Fruit fly (Drosophila melanogaster) ovary, adult (tissue): ENCODE data around the gene Gug.

ENCODE experiments used
- CG17801 ChIP-seq: fragments of 200-800 bp; optimal IDR thresholded peaks from 2 replicates; lab custom pipeline; 2019; ENCODE audit warnings: missing biosample characterization, mild to moderate bottlenecking, missing genetic modification characterization, moderate library complexity; ENCODE audit not compliant: partially characterized antibody

Gene Gug

DNA sequence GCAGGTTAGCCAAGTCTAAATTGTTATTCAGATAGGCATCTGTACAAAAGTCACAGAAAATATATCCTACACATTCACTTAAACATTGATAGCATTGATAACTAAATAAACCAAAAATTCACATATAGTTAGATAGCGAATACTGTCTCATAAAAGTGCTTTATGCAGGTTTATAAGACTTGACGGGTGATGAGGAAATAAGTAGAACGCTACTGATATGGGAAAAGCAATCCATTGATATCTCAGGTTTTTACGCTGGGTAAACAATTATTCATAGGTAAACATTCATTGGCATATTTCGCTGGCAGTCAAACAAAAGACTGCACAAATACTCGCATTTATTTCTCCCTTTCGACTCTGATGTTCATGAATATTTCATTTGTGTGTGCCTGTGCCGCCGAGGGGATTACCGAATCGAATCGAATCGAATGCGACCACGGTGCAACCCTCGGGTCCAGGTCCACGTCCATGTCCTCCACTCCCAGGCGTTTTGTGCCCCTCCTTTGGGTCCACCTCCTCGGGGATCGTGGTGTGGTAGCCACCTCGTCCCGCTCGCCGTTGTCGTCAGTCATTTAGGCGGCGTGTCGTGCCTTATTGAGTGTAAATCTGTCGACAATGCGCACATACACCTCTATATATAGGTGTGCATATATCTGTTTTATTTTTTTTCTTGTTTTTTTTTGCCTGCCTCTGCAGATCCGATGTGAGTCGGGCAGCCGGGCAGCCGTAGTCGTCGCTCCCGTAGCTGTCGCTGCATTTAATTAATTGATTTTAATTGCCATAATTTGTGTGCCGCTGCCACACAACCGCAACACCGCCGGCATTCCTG is 10.5 kb downstream of the Gug start:
- TF ChIP-seq CG17801 = no peak

DNA sequence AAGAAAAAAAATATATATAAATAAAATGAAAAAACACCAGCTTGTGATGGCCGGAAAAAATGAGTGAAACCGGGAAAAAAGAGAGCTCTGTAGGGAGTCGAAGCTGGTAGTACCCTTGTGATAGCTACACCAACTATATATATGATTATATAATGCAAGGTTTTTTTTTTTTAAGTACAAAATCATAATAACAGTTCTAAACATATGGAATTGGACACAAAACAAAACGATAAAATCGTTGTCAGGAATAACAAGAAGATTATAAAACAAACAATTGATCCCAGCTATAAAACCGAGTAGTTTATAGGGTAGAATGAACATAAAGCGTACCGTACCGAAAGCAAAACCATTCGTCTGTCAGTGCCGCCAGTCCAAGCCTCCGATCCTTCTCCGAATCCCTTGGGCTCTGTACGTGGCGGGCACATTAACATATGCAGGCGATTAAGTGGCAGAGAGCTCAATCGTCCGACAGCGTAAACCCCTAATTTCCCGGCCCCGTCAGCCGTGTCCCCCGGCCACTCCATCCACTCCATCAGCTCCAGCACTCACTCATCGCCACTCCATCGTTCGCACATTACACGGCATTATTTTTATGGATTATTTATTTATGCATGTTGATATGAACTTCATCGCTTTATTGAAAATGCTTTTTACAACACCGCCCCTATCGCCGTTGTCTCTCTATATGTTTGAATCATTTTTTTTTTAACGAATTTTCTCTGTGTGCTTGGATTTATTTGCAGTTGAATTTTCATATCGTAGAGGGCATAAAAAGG is 11.7 kb downstream of the Gug start:
- no peak for TF ChIP-seq CG17801

DNA sequence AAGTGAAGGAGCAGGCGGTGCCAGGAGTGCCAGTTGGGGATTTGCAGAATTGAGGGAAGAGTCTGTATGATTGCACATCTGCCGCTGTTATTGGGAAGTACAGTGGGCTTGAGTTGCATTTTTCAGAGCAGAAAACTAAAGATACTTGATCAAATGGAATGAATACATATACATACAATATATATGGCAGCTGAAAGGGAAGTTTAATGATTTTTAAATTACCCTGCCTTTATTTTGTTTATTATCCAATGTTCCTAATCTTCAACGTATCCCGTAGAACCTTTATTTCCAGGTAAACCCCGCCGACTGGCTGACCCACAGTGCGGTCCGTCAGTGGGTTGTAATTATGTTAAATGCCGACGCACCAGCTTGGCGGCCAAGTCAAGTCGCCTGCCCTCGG is 31.2 kb downstream of the Gug start:
- no peak for TF ChIP-seq CG17801

DNA sequence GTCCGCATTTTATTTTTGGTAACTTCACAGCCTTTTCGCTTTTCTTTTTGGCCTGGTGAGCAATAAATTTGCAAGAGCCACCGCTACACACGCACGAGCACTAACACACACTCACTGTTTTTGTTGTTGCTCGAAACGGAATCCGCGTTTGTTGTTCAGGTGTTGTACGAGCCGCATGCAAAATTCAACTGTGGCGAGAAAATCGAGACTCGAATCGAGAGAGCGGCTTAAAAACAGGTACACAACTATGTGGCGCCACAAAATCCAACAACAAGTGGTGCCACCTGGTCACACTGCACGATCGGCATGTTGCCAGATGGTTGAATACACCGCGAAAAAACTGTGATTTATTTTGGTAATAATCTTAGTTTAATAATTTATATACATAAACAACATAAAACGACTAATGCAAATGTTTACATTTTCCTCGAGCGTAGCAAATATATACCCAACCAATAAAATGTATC is 57.3 kb downstream of the Gug start, which contains the start of gene CG43163:
Gene CG43163, minus strand, starts transcription at position 172 of the 467 bp plus-strand sequence.
- peak; percentile 26 for TF ChIP-seq CG17801

DNA sequence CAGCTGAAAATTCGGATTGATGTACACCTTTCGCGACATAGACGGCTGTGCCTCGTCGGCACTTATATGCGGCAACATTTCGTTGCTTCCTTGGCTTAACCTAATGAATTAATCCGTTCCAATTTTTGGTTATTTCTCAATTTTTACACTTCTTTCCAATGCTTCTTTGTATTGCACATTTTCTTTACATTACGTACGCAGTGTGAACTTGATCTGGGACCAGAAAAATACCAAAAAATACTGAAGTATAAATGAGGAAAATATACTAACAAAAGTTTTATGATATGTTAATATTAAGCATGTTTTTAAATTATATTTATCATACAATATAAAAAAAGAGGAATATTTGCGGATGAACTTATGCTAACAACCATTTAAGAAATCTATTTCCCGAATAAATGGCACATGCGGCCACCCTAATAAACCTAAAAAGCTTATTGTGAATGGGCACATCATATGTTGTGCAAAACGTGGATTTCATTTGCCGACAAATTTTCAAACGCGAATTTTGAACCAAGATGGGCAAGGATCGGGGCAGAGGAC is 59.9 kb downstream of the Gug start, which contains the start of the genes ZC3H3 and Pus7:
Gene ZC3H3, minus strand, starts transcription at position 197 of the 543 bp plus-strand sequence.
Gene Pus7, plus strand, starts transcription at position 437 of the 543 bp plus-strand sequence.
- TF ChIP-seq CG17801 = no peak

DNA sequence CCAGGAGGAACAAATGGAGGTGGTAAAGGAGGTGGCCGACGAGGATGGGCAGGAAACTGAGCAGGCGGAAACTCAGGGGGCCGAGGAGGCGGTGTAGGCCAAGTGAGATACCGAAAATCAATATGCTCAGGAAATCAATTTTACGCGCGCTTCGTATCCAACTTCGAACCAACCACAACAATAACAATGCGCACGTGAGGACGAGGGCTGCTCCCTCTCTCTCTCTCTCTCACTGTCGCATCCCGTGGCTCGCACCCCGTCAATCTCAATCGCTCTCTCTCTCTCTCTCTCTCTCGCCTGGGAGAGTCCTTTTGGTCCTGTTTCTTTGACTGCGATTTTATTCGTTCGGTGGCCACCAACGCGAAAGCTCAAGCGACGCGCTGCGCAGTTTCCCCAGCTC is 62.7 kb downstream of the Gug start, which contains the start of gene CG6765:
Gene CG6765, plus strand, starts transcription at position 340 of the 400 bp plus-strand sequence.
- no peak for TF ChIP-seq CG17801

DNA sequence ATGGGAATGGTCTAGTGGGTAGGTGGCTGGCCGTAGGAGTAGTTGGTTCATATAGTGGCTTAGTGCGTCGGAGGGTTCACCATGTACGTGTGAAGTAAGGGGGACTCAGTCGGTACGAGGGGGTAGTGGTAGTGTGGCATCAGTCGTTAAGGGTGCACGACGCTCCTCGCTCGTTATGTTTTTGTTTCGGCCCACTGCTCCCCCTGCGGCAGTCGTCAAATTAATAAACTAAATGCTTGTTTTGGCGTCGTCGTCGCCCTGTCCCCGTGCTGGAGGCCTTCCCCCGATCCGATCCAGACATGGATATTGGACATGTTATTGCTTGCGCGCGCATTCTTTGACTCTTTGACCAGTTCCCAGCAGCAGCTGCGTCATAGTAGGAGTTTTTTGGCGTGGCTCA is 63.5 kb downstream of the Gug start:
- TF ChIP-seq CG17801 = no peak

DNA sequence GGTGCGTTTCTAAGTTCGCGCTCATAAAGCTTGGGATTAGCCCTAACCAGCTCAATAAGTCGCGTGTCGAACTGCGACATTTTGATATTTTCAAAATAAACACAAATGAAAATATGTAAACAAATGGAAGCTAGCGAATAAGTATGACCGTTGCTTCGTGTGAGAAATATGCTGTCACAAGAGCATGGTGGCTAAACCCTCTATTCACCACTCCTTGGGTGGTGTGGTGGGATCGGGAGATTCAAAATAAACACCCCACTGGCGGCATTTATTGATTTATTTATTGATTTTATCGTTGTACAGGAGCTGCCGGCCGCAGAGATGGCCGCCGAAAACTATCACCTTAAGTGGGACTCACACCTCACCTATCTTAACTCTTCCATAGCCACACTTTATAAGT is 65.0 kb downstream of the Gug start, which contains the start of gene CG6683:
Gene CG6683, minus strand, starts transcription at position 154 of the 400 bp plus-strand sequence.
- no peak for TF ChIP-seq CG17801

DNA sequence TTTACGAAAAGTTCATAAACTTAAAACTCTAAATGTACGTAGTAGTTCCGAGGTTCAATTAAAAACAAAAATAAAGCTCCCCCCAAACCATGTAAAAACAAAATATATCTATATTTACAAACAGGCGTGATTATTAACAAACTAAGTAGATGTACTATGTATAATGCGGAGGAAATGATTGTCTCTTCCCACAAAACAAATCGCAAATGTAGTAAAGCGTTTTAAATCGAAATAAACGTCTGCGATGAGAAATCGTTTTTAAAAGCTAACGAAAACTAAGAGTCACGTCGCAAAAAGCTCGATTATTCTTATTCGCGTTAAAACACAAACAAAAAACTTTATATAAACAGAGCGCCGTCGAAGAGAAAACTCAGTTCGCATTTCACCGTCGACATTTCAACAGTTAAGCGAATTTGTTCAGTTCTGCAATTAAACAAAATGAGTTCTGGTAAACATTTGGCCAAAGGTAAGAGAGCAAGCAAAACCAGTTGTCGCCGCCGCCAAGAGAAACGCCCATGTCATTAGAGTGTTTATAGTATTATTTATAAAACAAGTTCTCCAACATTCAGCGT is 68.9 kb downstream of the Gug start, which contains the start of gene GstO3:
Gene GstO3, plus strand, starts transcription at position 370 of the 572 bp plus-strand sequence.
- TF ChIP-seq CG17801 = peak; percentile 51

DNA sequence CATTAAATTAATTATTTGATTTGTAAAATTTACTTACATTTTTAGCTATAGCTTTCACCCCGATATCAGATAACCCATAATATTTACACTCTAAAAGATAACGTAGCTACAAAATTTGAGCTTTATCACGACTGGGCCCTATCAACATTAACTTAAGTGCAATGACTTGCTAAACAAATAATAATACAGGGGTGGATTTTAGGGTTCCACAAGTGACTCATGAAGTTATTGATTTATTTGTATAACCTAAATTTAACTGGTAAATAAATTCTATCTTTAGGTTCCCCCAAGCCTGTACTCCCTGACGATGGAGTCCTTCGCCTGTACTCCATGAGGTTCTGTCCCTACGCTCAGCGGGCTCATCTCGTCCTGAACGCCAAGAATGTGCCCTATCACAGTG is 69.5 kb downstream of the Gug start:
- TF ChIP-seq CG17801 = no peak

DNA sequence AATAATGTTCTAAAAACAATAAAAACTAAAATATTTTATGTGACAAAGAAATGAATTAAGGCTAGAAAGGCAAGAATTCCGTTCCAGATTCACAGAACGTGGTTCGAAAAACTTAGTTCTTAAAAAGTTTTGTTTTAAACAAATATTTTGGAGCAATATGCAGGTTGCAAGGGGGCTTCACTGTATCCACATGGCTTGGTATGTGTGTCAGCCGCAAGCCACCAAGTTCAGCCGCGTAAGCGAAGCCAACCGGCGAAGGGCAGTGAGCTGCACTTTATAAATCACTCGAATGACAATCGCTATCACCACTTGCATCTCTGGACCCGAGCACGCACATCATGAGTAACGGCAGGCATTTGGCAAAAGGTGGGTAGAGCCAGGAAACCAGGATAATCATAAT is 70.5 kb downstream of the Gug start, which contains the start of gene se:
Gene se, plus strand, starts transcription at position 301 of the 400 bp plus-strand sequence.
- no peak for TF ChIP-seq CG17801
